Fruit fly (Drosophila melanogaster) whole organism, wandering third instar larva: ENCODE results near the gene CG32206.

Experiments used
- Abd-B ChIP-seq: fragments of >200 bp; optimal IDR thresholded peaks from 2 replicates; lab custom pipeline; 2017; ENCODE audit warnings: missing biosample characterization, missing genetic modification characterization
- CG9705 ChIP-seq: fragments of 200-800 bp; sonication (Bioruptor generic); optimal IDR thresholded peaks from 2 replicates; lab custom pipeline; 2018; ENCODE audit warnings: missing biosample characterization, mild to moderate bottlenecking, missing genetic modification characterization
- CrebA ChIP-seq: fragments of 200-800 bp; sonication (Bioruptor generic); optimal IDR thresholded peaks from 2 replicates; lab custom pipeline; 2016; ENCODE audit warnings: missing biosample characterization, mild to moderate bottlenecking, missing genetic modification characterization, borderline replicate concordance
- Dfd ChIP-seq: fragments of >200 bp; optimal IDR thresholded peaks from 2 replicates; lab custom pipeline; 2017; ENCODE audit warnings: missing biosample characterization, missing genetic modification characterization
- GATAd ChIP-seq: sonication (Bioruptor generic); optimal IDR thresholded peaks from 2 replicates; lab custom pipeline; 2016; ENCODE audit warnings: missing biosample characterization, missing genetic modification characterization
- HLH106 ChIP-seq: fragments of 200-800 bp; optimal IDR thresholded peaks from 3 replicates; lab custom pipeline; 2019; ENCODE audit warnings: missing biosample characterization, mild to moderate bottlenecking, missing genetic modification characterization, moderate library complexity
- Hnf4 ChIP-seq: fragments of 200-800 bp; sonication (Bioruptor generic); optimal IDR thresholded peaks from 2 replicates; lab custom pipeline; 2016; ENCODE audit warnings: missing biosample characterization, mild to moderate bottlenecking, missing genetic modification characterization
- Hr83 ChIP-seq: fragments of 200-300 bp; sonication (Bioruptor generic); optimal IDR thresholded peaks from 2 replicates; lab custom pipeline; 2016; ENCODE audit warnings: missing biosample characterization, mild to moderate bottlenecking, missing genetic modification characterization, moderate library complexity; ENCODE audit not compliant: poor library complexity, severe bottlenecking
- Mio ChIP-seq: sonication (Bioruptor generic); optimal IDR thresholded peaks from 2 replicates; lab custom pipeline; 2016; ENCODE audit warnings: missing biosample characterization, missing genetic modification characterization
- Myc ChIP-seq: fragments of >200 bp; optimal IDR thresholded peaks from 2 replicates; lab custom pipeline; 2017
- N ChIP-seq: fragments of >200 bp; optimal IDR thresholded peaks from 2 replicates; lab custom pipeline; 2018; ENCODE audit warnings: missing biosample characterization, missing external identifiers, missing genetic modification characterization
- OdsH ChIP-seq: fragments of 200-800 bp; sonication (Bioruptor generic); optimal IDR thresholded peaks from 2 replicates; lab custom pipeline; 2016; ENCODE audit warnings: missing biosample characterization, mild to moderate bottlenecking, missing genetic modification characterization
- Rel ChIP-seq, 2 experiments: fragments of 200-800 bp; sonication (Bioruptor generic) in 1 of 2; optimal IDR thresholded peaks; 2 replicates in 1 of 2; 3 replicates in 1 of 2; lab custom pipeline; 2016 to 2019; ENCODE audit warnings: mild to moderate bottlenecking in 2 of 2, missing biosample characterization in 2 of 2, missing genetic modification characterization in 2 of 2, moderate library complexity in 1 of 2
- Sp1 ChIP-seq: fragments of 200-800 bp; sonication (Bioruptor generic); optimal IDR thresholded peaks from 3 replicates; lab custom pipeline; 2019; ENCODE audit warnings: missing biosample characterization, mild to moderate bottlenecking, missing genetic modification characterization, moderate library complexity
- br ChIP-seq: fragments of 200-800 bp; sonication (Bioruptor generic); optimal IDR thresholded peaks from 2 replicates; lab custom pipeline; 2016; ENCODE audit warnings: missing biosample characterization, missing genetic modification characterization
- brk ChIP-seq: fragments of 200-800 bp; sonication (Bioruptor generic); optimal IDR thresholded peaks from 2 replicates; lab custom pipeline; 2016; ENCODE audit warnings: missing biosample characterization, mild to moderate bottlenecking, missing genetic modification characterization
- dmrt93B ChIP-seq: fragments of 200-800 bp; sonication (Bioruptor generic); optimal IDR thresholded peaks from 2 replicates; lab custom pipeline; 2018; ENCODE audit warnings: missing biosample characterization, mild to moderate bottlenecking, missing genetic modification characterization
- ey ChIP-seq: fragments of 200-800 bp; sonication (Bioruptor generic); optimal IDR thresholded peaks from 2 replicates; lab custom pipeline; 2016; ENCODE audit warnings: missing biosample characterization, missing genetic modification characterization
- foxo ChIP-seq, 2 experiments: fragments of 200-800 bp; sonication (Bioruptor generic); optimal IDR thresholded peaks; 2 replicates in 1 of 2; 3 replicates in 1 of 2; lab custom pipeline; 2016 to 2017; ENCODE audit warnings: missing biosample characterization in 2 of 2, missing genetic modification characterization in 2 of 2
- fru ChIP-seq: fragments of 200-800 bp; sonication (Bioruptor generic); optimal IDR thresholded peaks from 3 replicates; lab custom pipeline; 2016; ENCODE audit warnings: missing biosample characterization, mild to moderate bottlenecking, missing genetic modification characterization
- h ChIP-seq: fragments of 200-800 bp; sonication (Bioruptor generic); optimal IDR thresholded peaks from 3 replicates; lab custom pipeline; 2016; ENCODE audit warnings: missing biosample characterization, mild to moderate bottlenecking, missing genetic modification characterization
- jim ChIP-seq: fragments of 175-275, 200-325 bp; sonication (Bioruptor generic); optimal IDR thresholded peaks from 2 replicates; lab custom pipeline; 2016; ENCODE audit warnings: missing biosample characterization, mild to moderate bottlenecking, missing genetic modification characterization
- lola ChIP-seq: fragments of >200 bp; optimal IDR thresholded peaks from 2 replicates; lab custom pipeline; 2017; ENCODE audit warnings: missing biosample characterization, missing genetic modification characterization
- pan ChIP-seq: fragments of >200 bp; optimal IDR thresholded peaks from 2 replicates; lab custom pipeline; 2017
- psq ChIP-seq: fragments of 200-800 bp; sonication (Bioruptor generic); optimal IDR thresholded peaks from 3 replicates; lab custom pipeline; 2017; ENCODE audit warnings: missing biosample characterization, mild to moderate bottlenecking, missing genetic modification characterization, moderate library complexity
- rgr ChIP-seq: fragments of 200-800 bp; sonication (Bioruptor generic); optimal IDR thresholded peaks from 3 replicates; lab custom pipeline; 2016; ENCODE audit warnings: missing biosample characterization, mild to moderate bottlenecking, missing genetic modification characterization
- sage ChIP-seq: fragments of 200-800 bp; sonication (Bioruptor generic); optimal IDR thresholded peaks from 2 replicates; lab custom pipeline; 2016; ENCODE audit warnings: missing biosample characterization, mild to moderate bottlenecking, missing genetic modification characterization
- sv ChIP-seq: fragments of 200-800 bp; sonication (Bioruptor generic); optimal IDR thresholded peaks from 3 replicates; lab custom pipeline; 2016; ENCODE audit warnings: missing biosample characterization, missing genetic modification characterization
- tai ChIP-seq: sonication (Bioruptor generic); optimal IDR thresholded peaks from 2 replicates; lab custom pipeline; 2016; ENCODE audit warnings: missing biosample characterization, missing genetic modification characterization
- usp ChIP-seq: fragments of >200 bp; optimal IDR thresholded peaks from 2 replicates; lab custom pipeline; 2017; ENCODE audit warnings: missing biosample characterization, missing genetic modification characterization
- woc ChIP-seq: sonication (Bioruptor generic); optimal IDR thresholded peaks from 2 replicates; lab custom pipeline; 2016; ENCODE audit warnings: missing biosample characterization, mild to moderate bottlenecking, missing genetic modification characterization

The CG32206 gene

dm6 chr3L:19412812-19413211, at the start of gene CG32206:
Gene CG32206 (minus strand): TSS chr3L:19412912.
- TF ChIP-seq Rel (GFP tag; optimal IDR thresholded peaks at IDR 0.05; lab: Kevin White, UChicago) (no peak), Rel (tag; optimal IDR thresholded peaks at IDR 0.05; lab: Kevin White, UChicago) (no peak), fru (GFP tag; lab: Kevin White, UChicago) (no peak), tai (GFP tag; lab: Kevin White, UChicago) (no peak), pan (lab: Kevin White, UChicago) (no peak), Abd-B (GFP tag; lab: Kevin White, UChicago) (no peak), sv (no peak), GATAd (GFP tag; lab: Kevin White, UChicago) (no peak), CG9705 (GFP tag; lab: Kevin White, UChicago) (no peak)

dm6 chr3L:19446394-19447349, 34.0 kb upstream of the CG32206 start, which contains the start of the genes CG33062 and Chd3:
Gene CG33062 (minus strand): TSS chr3L:19446444.
Gene Chd3 (plus strand): TSS chr3L:19447173.
- no peak for TF ChIP-seq Dfd (GFP tag; lab: Kevin White, UChicago)
- TF ChIP-seq tai (GFP tag; lab: Kevin White, UChicago), result no peak
- TF ChIP-seq sv, result no peak
- no peak for TF ChIP-seq psq (GFP tag; lab: Kevin White, UChicago)
- TF ChIP-seq CG9705 (GFP tag; lab: Kevin White, UChicago), result no peak
- no peak for TF ChIP-seq lola (GFP tag; lab: Kevin White, UChicago)
- TF ChIP-seq Hnf4, result no peak
- no peak for TF ChIP-seq jim (GFP tag; lab: Kevin White, UChicago)
- peak; percentile 21 for TF ChIP-seq dmrt93B (GFP tag; lab: Kevin White, UChicago)
- TF ChIP-seq usp (GFP tag; lab: Kevin White, UChicago), result no peak
- peak; percentile 26 for TF ChIP-seq N (GFP tag; lab: Kevin White, UChicago)
- TF ChIP-seq CrebA (GFP tag; lab: Kevin White, UChicago), result no peak
- no peak for TF ChIP-seq Myc
- TF ChIP-seq woc (GFP tag; lab: Kevin White, UChicago), result no peak
- no peak for TF ChIP-seq foxo (GFP tag; optimal IDR thresholded peaks at IDR 0.05; lab: Kevin White, UChicago)
- peak; percentile 9 for TF ChIP-seq HLH106 (tag; lab: Kevin White, UChicago)
- TF ChIP-seq sage, result no peak

- TF ChIP-seq Hr83 (GFP tag; lab: Kevin White, UChicago) (no peak), Mio (GFP tag; lab: Kevin White, UChicago) (no peak), fru (GFP tag; lab: Kevin White, UChicago) (peak; percentile 29), ey (GFP tag; lab: Kevin White, UChicago) (peak; percentile 28), rgr (GFP tag; lab: Kevin White, UChicago) (peak; percentile 34), Dfd (GFP tag; lab: Kevin White, UChicago) (no peak), CrebA (GFP tag; lab: Kevin White, UChicago) (no peak), HLH106 (tag; lab: Kevin White, UChicago) (peak; percentile 20), br (GFP tag; lab: Kevin White, UChicago) (peak; percentile 36), foxo (GFP tag; optimal IDR thresholded peaks at IDR 0.05; lab: Kevin White, UChicago) (peak in 1 of 2 experiments; percentile 47), jim (GFP tag; lab: Kevin White, UChicago) (no peak), h (peak; percentile 38)
Measured at dm6 chr3L:19444092-19444491, 31.4 kb upstream of the CG32206 start.

dm6 chr3L:19442239-19442638, 29.5 kb upstream of the CG32206 start:
- TF ChIP-seq foxo (GFP tag; optimal IDR thresholded peaks at IDR 0.05; lab: Kevin White, UChicago), result peak in 1 of 2 experiments; percentile 20
- TF ChIP-seq OdsH, result no peak
- TF ChIP-seq h, result peak; percentile 9
- no peak for TF ChIP-seq brk (GFP tag; lab: Kevin White, UChicago)
- peak; percentile 27 for TF ChIP-seq Sp1 (GFP tag; lab: Kevin White, UChicago)
- TF ChIP-seq fru (GFP tag; lab: Kevin White, UChicago), result peak; percentile 21
